Fruit fly (Drosophila melanogaster) whole organism, embryonic: ENCODE measurements around the gene CG9008.

Experiments
- CG10274 ChIP-seq: fragments of 200-800 bp; sonication (Bioruptor generic); optimal IDR thresholded peaks from 3 replicates; lab custom pipeline; 2017; ENCODE audit warnings: missing biosample characterization, mild to moderate bottlenecking, missing genetic modification characterization
- CG10543 ChIP-seq: fragments of 200-800 bp; sonication (Bioruptor generic); optimal IDR thresholded peaks from 3 replicates; lab custom pipeline; 2017; ENCODE audit warnings: missing biosample characterization, mild to moderate bottlenecking, missing genetic modification characterization, moderate library complexity
- CG10565 ChIP-seq: fragments of 200-800 bp; sonication (Bioruptor generic); optimal IDR thresholded peaks from 3 replicates; lab custom pipeline; 2016; ENCODE audit warnings: missing biosample characterization, mild to moderate bottlenecking, missing genetic modification characterization
- CG10959 ChIP-seq: fragments of 200-800 bp; sonication (Bioruptor generic); IDR thresholded peaks from 2 replicates; pipeline ENCODE4 v1.3.6; 2022; ENCODE audit warnings: missing biosample characterization, missing genetic modification characterization
- CG11085 ChIP-seq: fragments of 200-800 bp; sonication (Bioruptor generic); IDR thresholded peaks from 2 replicates; pipeline ENCODE4 v1.3.6; 2022; ENCODE audit warnings: missing biosample characterization, missing genetic modification characterization
- CG11247 ChIP-seq: fragments of 200-800 bp; sonication (Bioruptor generic); IDR thresholded peaks from 2 replicates; pipeline ENCODE4 v1.3.6; 2022; ENCODE audit warnings: missing biosample characterization, missing genetic modification characterization
- CG13287 ChIP-seq: fragments of 200-800 bp; sonication (Bioruptor generic); IDR thresholded peaks from 2 replicates; pipeline ENCODE4 v1.3.6; 2022; ENCODE audit warnings: missing biosample characterization, missing genetic modification characterization; ENCODE audit not compliant: partially characterized antibody
- CG13894 ChIP-seq: fragments of 200-800 bp; sonication (Bioruptor generic); optimal IDR thresholded peaks from 3 replicates; lab custom pipeline; 2018; ENCODE audit warnings: missing biosample characterization, mild to moderate bottlenecking, missing genetic modification characterization, moderate library complexity
- CG14050 ChIP-seq: fragments of 200-800 bp; sonication (Bioruptor generic); IDR thresholded peaks from 3 replicates; pipeline ENCODE4 v1.3.6; 2022; ENCODE audit warnings: missing biosample characterization, missing genetic modification characterization
- CG1832 ChIP-seq: fragments of 200-800 bp; sonication (Bioruptor generic); optimal IDR thresholded peaks from 2 replicates; lab custom pipeline; 2017; ENCODE audit warnings: missing biosample characterization, mild to moderate bottlenecking, missing genetic modification characterization, inconsistent platforms
- CG18476 ChIP-seq: fragments of 200-800 bp; sonication (Bioruptor generic); optimal IDR thresholded peaks from 2 replicates; lab custom pipeline; 2016; ENCODE audit warnings: missing biosample characterization, mild to moderate bottlenecking, missing genetic modification characterization
- CG2120 ChIP-seq: fragments of 200-800 bp; sonication (Bioruptor generic); optimal IDR thresholded peaks from 3 replicates; lab custom pipeline; 2016; ENCODE audit warnings: missing biosample characterization, missing genetic modification characterization
- CG31224 ChIP-seq: fragments of 200-800 bp; sonication (Bioruptor generic); IDR thresholded peaks from 2 replicates; pipeline ENCODE4 v1.3.6; 2022; ENCODE audit warnings: missing biosample characterization, missing genetic modification characterization
- CG42726 ChIP-seq: fragments of 200-800 bp; sonication (Bioruptor generic); IDR thresholded peaks from 2 replicates; pipeline ENCODE4 v1.3.6; 2022; ENCODE audit warnings: missing biosample characterization, missing genetic modification characterization; ENCODE audit not compliant: partially characterized antibody
- CG4730 ChIP-seq: fragments of 200-800 bp; sonication (Bioruptor generic); IDR thresholded peaks from 2 replicates; pipeline ENCODE4 v1.3.6; 2022; ENCODE audit warnings: missing biosample characterization, missing genetic modification characterization
- CG5180 ChIP-seq: fragments of 200-800 bp; sonication (Bioruptor generic); optimal IDR thresholded peaks from 3 replicates; lab custom pipeline; 2017; ENCODE audit warnings: missing biosample characterization, missing genetic modification characterization, mild to moderate bottlenecking, moderate library complexity, missing genetic modification reagents
- CG6175 ChIP-seq: fragments of 200-800 bp; sonication (Bioruptor generic); IDR thresholded peaks from 3 replicates; pipeline ENCODE4 v1.3.6; 2022; ENCODE audit warnings: missing biosample characterization, missing genetic modification characterization
- CG6254 ChIP-seq: fragments of 200-800 bp; sonication (Bioruptor generic); optimal IDR thresholded peaks from 3 replicates; lab custom pipeline; 2017; ENCODE audit warnings: mild to moderate bottlenecking, missing biosample characterization, missing genetic modification reagents, missing genetic modification characterization
- CG6765 ChIP-seq: fragments of 200-800 bp; sonication (Bioruptor generic); optimal IDR thresholded peaks from 3 replicates; lab custom pipeline; 2017; ENCODE audit warnings: missing biosample characterization, mild to moderate bottlenecking, missing genetic modification characterization
- CG7357 ChIP-seq: fragments of 200-800 bp; sonication (Bioruptor generic); IDR thresholded peaks from 3 replicates; pipeline ENCODE4 v1.3.6; 2022; ENCODE audit warnings: missing biosample characterization, missing genetic modification characterization
- CG9876 ChIP-seq: fragments of 200-800 bp; sonication (Bioruptor generic); optimal IDR thresholded peaks from 2 replicates; lab custom pipeline; 2016; ENCODE audit warnings: missing biosample characterization, missing genetic modification characterization
- CHES-1-like ChIP-seq: fragments of 200-800 bp; sonication (Bioruptor generic); optimal IDR thresholded peaks from 2 replicates; lab custom pipeline; 2016; ENCODE audit warnings: missing biosample characterization, missing genetic modification characterization
- D19B ChIP-seq: fragments of 200-800 bp; sonication (Bioruptor generic); optimal IDR thresholded peaks from 2 replicates; lab custom pipeline; 2017; ENCODE audit warnings: missing biosample characterization, mild to moderate bottlenecking, missing genetic modification characterization
- Dll ChIP-seq: fragments of 200-800 bp; sonication (Bioruptor generic); IDR thresholded peaks from 4 replicates; pipeline ENCODE4 v1.3.6; 2022; ENCODE audit warnings: missing biosample characterization, missing genetic modification characterization; ENCODE audit not compliant: partially characterized antibody
- Drgx ChIP-seq: fragments of 200-800 bp; sonication (Bioruptor generic); IDR thresholded peaks from 2 replicates; pipeline ENCODE4 v1.3.6; 2022; ENCODE audit warnings: missing biosample characterization, missing genetic modification characterization
- H15 ChIP-seq: fragments of 200-800 bp; sonication (Bioruptor generic); IDR thresholded peaks from 3 replicates; pipeline ENCODE4 v1.3.6; 2022; ENCODE audit warnings: missing biosample characterization, missing genetic modification characterization
- Pdp1 ChIP-seq, 2 experiments: fragments of 200-800 bp; sonication (Bioruptor generic); optimal IDR thresholded peaks; 3 replicates each; lab custom pipeline; 2016; ENCODE audit warnings: missing biosample characterization in 2 of 2, missing genetic modification characterization in 2 of 2, mild to moderate bottlenecking in 1 of 2, moderate library complexity in 1 of 2
- Rx ChIP-seq: fragments of 200-800 bp; sonication (Bioruptor generic); IDR thresholded peaks from 2 replicates; pipeline ENCODE4 v1.3.6; 2022; ENCODE audit warnings: missing biosample characterization, missing genetic modification characterization
- al ChIP-seq: fragments of 200-800 bp; sonication (Bioruptor generic); IDR thresholded peaks from 2 replicates; pipeline ENCODE4 v1.3.6; 2022; ENCODE audit warnings: missing biosample characterization, missing genetic modification characterization
- chinmo ChIP-seq: fragments of 200-800 bp; sonication (Bioruptor generic); IDR thresholded peaks from 4 replicates; pipeline ENCODE4 v1.3.6; 2022; ENCODE audit warnings: missing biosample characterization, missing genetic modification characterization; ENCODE audit not compliant: partially characterized antibody
- chm ChIP-seq: fragments of 200-800 bp; sonication (Bioruptor generic); IDR thresholded peaks from 2 replicates; pipeline ENCODE4 v1.3.6; 2022; ENCODE audit warnings: missing biosample characterization, missing genetic modification characterization
- chn ChIP-seq: fragments of 200-800 bp; sonication (Bioruptor generic); optimal IDR thresholded peaks from 2 replicates; lab custom pipeline; 2016; ENCODE audit warnings: missing biosample characterization, missing genetic modification characterization
- crol ChIP-seq: fragments of 200-800 bp; sonication (Bioruptor generic); IDR thresholded peaks from 2 replicates; pipeline ENCODE4 v1.3.6; 2022; ENCODE audit warnings: missing biosample characterization, missing genetic modification characterization
- cwo ChIP-seq: fragments of 200-800 bp; sonication (Bioruptor generic); optimal IDR thresholded peaks from 3 replicates; lab custom pipeline; 2017; ENCODE audit warnings: missing biosample characterization, missing genetic modification characterization, mild to moderate bottlenecking, moderate library complexity, missing genetic modification reagents
- dan ChIP-seq: fragments of 200-800 bp; sonication (Bioruptor generic); IDR thresholded peaks from 2 replicates; pipeline ENCODE4 v1.3.6; 2022; ENCODE audit warnings: missing biosample characterization, missing genetic modification characterization
- dati ChIP-seq: fragments of 200-800 bp; sonication (Bioruptor generic); IDR thresholded peaks from 2 replicates; pipeline ENCODE4 v1.3.6; 2022; ENCODE audit warnings: missing biosample characterization, missing genetic modification characterization
- dimm ChIP-seq: fragments of 200-800 bp; sonication (Bioruptor generic); IDR thresholded peaks from 2 replicates; pipeline ENCODE4 v1.3.6; 2022; ENCODE audit warnings: missing biosample characterization, missing genetic modification characterization
- ken ChIP-seq: fragments of 200-800 bp; sonication (Bioruptor generic); IDR thresholded peaks from 3 replicates; pipeline ENCODE4 v1.3.6; 2022; ENCODE audit warnings: missing biosample characterization, missing genetic modification characterization
- odd ChIP-seq: fragments of 200-800 bp; sonication (Bioruptor generic); optimal IDR thresholded peaks from 2 replicates; lab custom pipeline; 2017; ENCODE audit warnings: missing biosample characterization, mild to moderate bottlenecking, missing genetic modification characterization
- onecut ChIP-seq: fragments of 200-800 bp; sonication (Bioruptor generic); IDR thresholded peaks from 2 replicates; pipeline ENCODE4 v1.3.6; 2022; ENCODE audit warnings: missing biosample characterization, missing genetic modification characterization
- p53 ChIP-seq: fragments of 200-800 bp; sonication (Bioruptor generic); optimal IDR thresholded peaks from 2 replicates; lab custom pipeline; 2016; ENCODE audit warnings: missing biosample characterization, missing genetic modification characterization
- pb ChIP-seq: fragments of 200-800 bp; sonication (Bioruptor generic); optimal IDR thresholded peaks from 3 replicates; lab custom pipeline; 2016; ENCODE audit warnings: missing biosample characterization, missing genetic modification characterization
- pho ChIP-seq: fragments of 200-800 bp; sonication (Bioruptor generic); optimal IDR thresholded peaks from 2 replicates; lab custom pipeline; 2016; ENCODE audit warnings: missing biosample characterization, missing genetic modification characterization
- prd ChIP-seq, 3 experiments: fragments of >200 bp in 2 of 3; fragments of 200-800 bp in 1 of 3; sonication (Bioruptor generic) in 1 of 3; optimal IDR thresholded peaks in 2 of 3; IDR thresholded peaks in 1 of 3; 2 replicates in 2 of 3; 3 replicates in 1 of 3; pipeline versions ENCODE4 v1.3.6 to Lab custom; 2017 to 2022; ENCODE audit warnings: missing biosample characterization in 1 of 3, missing genetic modification characterization in 1 of 3
- schlank ChIP-seq: fragments of 200-800 bp; sonication (Bioruptor generic); optimal IDR thresholded peaks from 2 replicates; lab custom pipeline; 2018; ENCODE audit warnings: missing biosample characterization, mild to moderate bottlenecking, missing genetic modification characterization
- sisA ChIP-seq: fragments of 200-800 bp; sonication (Bioruptor generic); IDR thresholded peaks from 2 replicates; pipeline ENCODE4 v1.3.6; 2022; ENCODE audit warnings: missing biosample characterization, missing genetic modification characterization
- sna ChIP-seq: fragments of 200-800 bp; sonication (Bioruptor generic); IDR thresholded peaks from 2 replicates; pipeline ENCODE4 v1.3.6; 2022; ENCODE audit warnings: missing biosample characterization, missing genetic modification characterization; ENCODE audit not compliant: partially characterized antibody
- sqz ChIP-seq: fragments of 200-800 bp; sonication (Bioruptor generic); optimal IDR thresholded peaks from 3 replicates; lab custom pipeline; 2018; ENCODE audit warnings: missing biosample characterization, mild to moderate bottlenecking, missing genetic modification characterization
- sr ChIP-seq: fragments of 200-800 bp; sonication (Bioruptor generic); IDR thresholded peaks from 3 replicates; pipeline ENCODE4 v1.3.6; 2022; ENCODE audit warnings: missing biosample characterization, missing genetic modification characterization
- vvl ChIP-seq: fragments of 200-800 bp; sonication (Bioruptor generic); IDR thresholded peaks from 2 replicates; pipeline ENCODE4 v1.3.6; 2022; ENCODE audit warnings: missing biosample characterization, missing genetic modification characterization
- wor ChIP-seq: fragments of 200-800 bp; sonication (Bioruptor generic); IDR thresholded peaks from 2 replicates; pipeline ENCODE4 v1.3.6; 2022; ENCODE audit warnings: missing biosample characterization, missing genetic modification characterization

The CG9008 gene

DNA sequence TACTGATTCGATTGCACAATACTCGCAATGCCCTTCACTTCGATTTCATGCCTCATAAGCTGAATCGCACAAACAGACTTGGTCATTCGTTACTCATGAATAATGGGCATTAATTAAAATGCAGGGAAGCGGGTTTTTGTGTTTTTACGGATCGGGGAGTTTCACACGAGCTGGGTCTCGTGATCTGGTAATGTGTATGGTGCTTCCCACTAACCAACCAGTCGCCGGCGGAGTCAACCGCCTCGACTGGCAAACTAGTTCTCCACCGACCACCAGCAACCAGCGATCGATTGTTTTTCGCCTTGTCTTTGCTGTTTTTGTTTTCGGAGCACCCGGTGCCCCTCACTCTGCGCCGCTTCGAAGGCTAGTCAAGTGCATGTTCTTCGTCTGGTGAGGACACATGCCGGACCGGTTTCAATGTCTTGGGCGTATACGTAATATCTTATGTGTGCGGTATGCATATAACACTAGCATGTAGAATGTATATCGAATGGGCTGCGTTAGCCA is 24.6 kb upstream of the CG9008 start:
- TF ChIP-seq sna (GFP tag; lab: Robert Waterston, UW) (no peak), CG1832 (GFP tag; lab: Kevin White, UChicago) (no peak), CG9876 (GFP tag; lab: Kevin White, UChicago) (no peak), crol (GFP tag; lab: Robert Waterston, UW) (peak; percentile 20; the same call in 1 of the 2 replicates), chn (GFP tag; lab: Kevin White, UChicago) (no peak), CG10565 (GFP tag; lab: Kevin White, UChicago) (no peak), dati (0 out of 2 replicates have a peak, but pooled peaks have one; percentile 22), CG6765 (no peak), pho (GFP tag; lab: Kevin White, UChicago) (no peak), chm (GFP tag; lab: Robert Waterston, UW) (no peak), vvl (peak; percentile 65), CG11247 (no peak), sisA (no peak), Dll (no peak), dimm (GFP tag; lab: Robert Waterston, UW) (no peak), Rx (no peak), CHES-1-like (GFP tag; lab: Kevin White, UChicago) (no peak), odd (no peak), CG42726 (GFP tag; lab: Robert Waterston, UW) (no peak), dan (no peak), sr (GFP tag; lab: Robert Waterston, UW) (no peak), CG13894 (no peak), CG13287 (GFP tag; lab: Robert Waterston, UW) (no peak), CG11085 (GFP tag; lab: Robert Waterston, UW) (no peak), Pdp1 (GFP tag; optimal IDR thresholded peaks at IDR 0.05; lab: Kevin White, UChicago) (peak in 1 of 2 experiments; percentile 56), CG31224 (0 out of 2 replicates have a peak, but pooled peaks have one; percentile 7), CG14050 (no peak), chinmo (GFP tag; lab: Robert Waterston, UW) (peak; percentile 71; the same call in 2 of the 4 replicates), CG10274 (GFP tag; lab: Kevin White, UChicago) (peak; percentile 89), CG18476 (no peak), CG6254 (GFP tag; lab: Kevin White, UChicago) (no peak), CG6175 (GFP tag; lab: Robert Waterston, UW) (no peak), D19B (GFP tag; lab: Kevin White, UChicago) (no peak), H15 (GFP tag; lab: Robert Waterston, UW) (no peak), schlank (no peak), CG10959 (GFP tag; lab: Robert Waterston, UW) (no peak), cwo (GFP tag; lab: Kevin White, UChicago) (peak; percentile 89), al (no peak), wor (GFP tag; lab: Robert Waterston, UW) (no peak), pb (GFP tag; lab: Kevin White, UChicago) (no peak), onecut (GFP tag; lab: Robert Waterston, UW) (peak; percentile 46; the same call in 1 of the 2 replicates), Drgx (GFP tag; lab: Robert Waterston, UW) (no peak), CG4730 (no peak), p53 (GFP tag; lab: Kevin White, UChicago) (no peak), sqz (GFP tag; lab: Kevin White, UChicago) (peak; percentile 50), CG7357 (no peak), ken (GFP tag; lab: Robert Waterston, UW) (no peak), CG5180 (GFP tag; lab: Kevin White, UChicago) (no peak), CG10543 (no peak), prd (optimal IDR thresholded peaks at IDR 0.05; lab: Kevin White, UChicago) (no peak), prd (GFP tag; IDR thresholded peaks at IDR 0.05; lab: Robert Waterston, UW) (no peak), CG2120 (no peak)
